Worm (Caenorhabditis elegans): ENCODE measurements around the gene srz-78.
A peak's percentile ranks its signal among the peaks of the same experiment; 100 is the strongest.

The srz-78 gene

DNA sequence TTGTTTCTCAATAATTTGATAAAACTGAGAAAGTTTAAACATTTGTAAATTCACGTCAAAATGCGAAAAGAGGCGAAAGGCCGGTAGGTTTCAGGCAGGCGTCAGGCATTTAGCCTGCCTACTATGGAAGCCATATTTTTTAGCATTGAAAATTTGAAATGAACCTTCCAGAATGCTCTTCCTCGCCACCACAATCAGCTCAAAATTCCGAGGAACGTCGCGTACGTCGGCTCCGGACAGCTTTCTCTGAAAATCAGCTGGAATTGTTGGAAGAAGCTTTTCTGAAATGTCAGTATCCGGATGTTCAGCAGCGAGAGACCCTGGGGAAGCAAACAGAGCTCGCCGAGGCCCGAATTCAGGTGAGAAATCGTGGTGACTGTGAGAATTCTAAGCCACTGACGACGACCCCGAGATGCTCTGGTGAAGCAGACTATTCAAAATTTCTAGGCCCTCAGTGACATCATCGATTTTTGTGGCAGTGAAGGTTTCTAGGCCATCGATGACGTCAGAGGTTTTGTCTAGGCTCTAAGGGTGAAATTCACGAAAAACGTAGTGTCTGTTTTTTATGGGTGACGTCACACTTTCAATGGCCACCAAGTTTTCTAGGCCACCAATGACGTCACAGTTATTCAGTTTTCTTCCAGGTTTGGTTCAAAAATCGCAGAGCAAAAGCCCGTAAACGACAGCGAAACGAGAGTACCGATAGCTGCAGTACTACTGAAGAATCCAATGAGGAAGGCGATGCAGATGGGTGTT lies 10.6 kb downstream of the srz-78 start:
- TF ChIP-seq ceh-48 (tag; optimal IDR thresholded peaks at IDR 0.05) (no peak), zip-5 (tag; optimal IDR thresholded peaks at IDR 0.05) (no peak), pat-9 (tag; optimal IDR thresholded peaks at IDR 0.05) (no peak), ets-4 (tag; optimal IDR thresholded peaks at IDR 0.05) (no peak), dve-1 (tag; optimal IDR thresholded peaks at IDR 0.05) (no peak), ceh-45 (GFP tag; IDR thresholded peaks at IDR 0.05) (no peak), mec-3 (tag; optimal IDR thresholded peaks at IDR 0.05; ENCODE audit: borderline replicate concordance) (no peak), fkh-6 (tag; optimal IDR thresholded peaks at IDR 0.05) (no peak)

- TF ChIP-seq K02D7.2 (tag; optimal IDR thresholded peaks at IDR 0.05) = no peak
- no peak for TF ChIP-seq ref-2 (tag; optimal IDR thresholded peaks at IDR 0.05)
- no peak for TF ChIP-seq elt-2 (tag; optimal IDR thresholded peaks at IDR 0.05)
- no peak for TF ChIP-seq ceh-2 (tag; optimal IDR thresholded peaks at IDR 0.05)
- no peak for TF ChIP-seq C08G9.2 (tag; optimal IDR thresholded peaks at IDR 0.05)
- no peak for TF ChIP-seq ceh-48 (tag; optimal IDR thresholded peaks at IDR 0.05)
- no peak for TF ChIP-seq unc-42 (tag; optimal IDR thresholded peaks at IDR 0.05)
- no peak for TF ChIP-seq pax-1 (tag; optimal IDR thresholded peaks at IDR 0.05)
- TF ChIP-seq F13H6.1 (tag; optimal IDR thresholded peaks at IDR 0.05) = no peak
- TF ChIP-seq ceh-19 (GFP tag; optimal IDR thresholded peaks at IDR 0.05) = no peak
- TF ChIP-seq npax-4 (tag; optimal IDR thresholded peaks at IDR 0.05) = no peak
- no peak for TF ChIP-seq syd-9 (tag; optimal IDR thresholded peaks at IDR 0.05)
- TF ChIP-seq mec-3 (tag; optimal IDR thresholded peaks at IDR 0.05; ENCODE audit: borderline replicate concordance) = no peak
- TF ChIP-seq hlh-30 (tag; optimal IDR thresholded peaks at IDR 0.05; ENCODE audit: insufficient read depth) = no peak
- TF ChIP-seq unc-86 (tag; optimal IDR thresholded peaks at IDR 0.05) = no peak
These were observed 12.6 kb downstream of the srz-78 start, which contains the start of gene srz-83 for ce11 chrIV:3504144-3504543. srz-83 (plus strand) TSS chrIV:3504444.

DNA sequence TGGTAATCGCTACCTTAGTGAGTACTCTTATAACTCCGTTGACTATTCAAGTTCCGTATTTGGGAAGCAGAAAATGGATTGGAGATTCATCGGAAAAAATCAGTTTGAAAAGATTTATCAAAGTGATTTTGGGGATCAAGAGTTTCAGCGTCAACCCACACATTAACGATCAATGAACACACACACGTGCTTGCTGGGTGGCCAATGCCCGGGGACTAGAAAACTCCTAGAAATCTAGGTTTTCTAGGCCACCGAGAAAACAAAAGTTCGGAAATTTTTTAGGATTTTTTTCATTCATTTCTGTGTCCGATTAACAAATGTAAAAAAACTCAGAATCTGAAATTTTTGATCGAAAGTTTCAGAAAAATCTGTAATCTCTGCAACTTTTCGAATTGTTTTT lies 14.4 kb downstream of the srz-78 start:
- TF ChIP-seq ama-1 (optimal IDR thresholded peaks at IDR 0.05) = peak; percentile 40
- TF ChIP-seq ztf-16 (tag; optimal IDR thresholded peaks at IDR 0.05) = no peak

DNA sequence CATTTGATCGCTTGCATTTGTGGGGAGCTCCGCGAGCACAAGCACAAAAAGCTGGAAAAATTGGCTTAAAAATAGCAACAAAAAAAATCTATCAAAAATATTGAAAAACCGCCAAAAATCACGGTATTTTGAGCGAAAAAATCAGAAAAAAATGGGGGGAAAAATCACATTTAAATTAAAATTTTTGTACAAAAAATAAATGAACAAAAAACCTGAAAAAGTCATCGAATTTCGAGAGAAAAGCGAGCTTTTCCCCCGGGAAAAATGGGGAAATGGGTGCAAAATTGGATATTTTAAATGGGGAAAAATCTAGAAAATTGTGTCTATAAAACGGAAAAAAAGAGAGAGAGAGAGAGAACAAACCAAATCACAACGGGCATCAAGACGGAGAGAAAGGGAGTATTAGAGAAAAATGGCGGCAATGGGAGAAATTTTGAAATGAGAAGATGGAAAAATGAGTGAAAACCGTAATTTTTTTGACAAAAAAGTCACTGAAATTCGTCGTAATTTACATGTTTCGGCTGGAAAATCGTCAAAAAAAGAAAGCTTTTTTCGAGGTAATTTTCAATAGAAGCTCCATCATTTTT lies 18.0 kb downstream of the srz-78 start, which contains the start of gene ced-10:
Gene ced-10, minus strand, starts transcription at position 51 of the 587 bp plus-strand sequence.
- TF ChIP-seq gmeb-2 (tag; optimal IDR thresholded peaks at IDR 0.05) = no peak
- no peak for TF ChIP-seq pros-1 (tag; optimal IDR thresholded peaks at IDR 0.05)
- no peak for TF ChIP-seq hlh-13 (GFP tag; optimal IDR thresholded peaks at IDR 0.05)
- TF ChIP-seq hlh-8 (tag; optimal IDR thresholded peaks at IDR 0.05) = no peak
- no peak for TF ChIP-seq Y22D7AL.16 (tag; optimal IDR thresholded peaks at IDR 0.05)
- no peak for TF ChIP-seq hlh-6 (tag; optimal IDR thresholded peaks at IDR 0.05)
- TF ChIP-seq nhr-232 (tag; optimal IDR thresholded peaks at IDR 0.05) = no peak
- no peak for TF ChIP-seq unc-3 (GFP tag; conservative IDR thresholded peaks at IDR 0.05)
- TF ChIP-seq unc-3 (tag; optimal IDR thresholded peaks at IDR 0.05) = no peak
- TF ChIP-seq che-1 (tag; optimal IDR thresholded peaks at IDR 0.05) = no peak
- no peak for TF ChIP-seq zip-5 (tag; optimal IDR thresholded peaks at IDR 0.05)
- TF ChIP-seq lim-6 (tag; optimal IDR thresholded peaks at IDR 0.05) = no peak
- TF ChIP-seq K09A11.1 (tag; optimal IDR thresholded peaks at IDR 0.05; ENCODE audit: insufficient read depth) = no peak
- no peak for TF ChIP-seq mec-3 (tag; optimal IDR thresholded peaks at IDR 0.05; ENCODE audit: borderline replicate concordance)
- no peak for TF ChIP-seq ceh-2 (tag; optimal IDR thresholded peaks at IDR 0.05)
- no peak for TF ChIP-seq pat-9 (tag; optimal IDR thresholded peaks at IDR 0.05)
- no peak for TF ChIP-seq tbx-7 (tag; optimal IDR thresholded peaks at IDR 0.05)
- no peak for TF ChIP-seq ceh-19 (GFP tag; optimal IDR thresholded peaks at IDR 0.05)

All from whole organism, late embryonic.